Worm (Caenorhabditis elegans) whole organism, mixed stage, embryonic: ENCODE results near the gene VY10G11R.1.

Source experiments
- M03D4.4 ChIP-seq: sonication (generic microtip); optimal IDR thresholded peaks from 2 replicates; lab custom pipeline; 2017; ENCODE audit warnings: mild to moderate bottlenecking, missing genetic modification characterization, missing compliant biosample characterization
- bed-3 ChIP-seq: fragments of 200-800 bp; sonication (Bioruptor generic); optimal IDR thresholded peaks from 3 replicates; lab custom pipeline; 2018; ENCODE audit warnings: mild to moderate bottlenecking, missing genetic modification characterization, moderate library complexity, missing compliant biosample characterization
- blmp-1 ChIP-seq: fragments of 150-350 bp; optimal IDR thresholded peaks from 2 replicates; lab custom pipeline; 2014; ENCODE audit warnings: missing biosample characterization, missing genetic modification characterization
- ceh-39 ChIP-seq: fragments of 150-350 bp; optimal IDR thresholded peaks from 2 replicates; lab custom pipeline; 2014; ENCODE audit warnings: missing biosample characterization, missing genetic modification characterization
- ceh-43 ChIP-seq: fragments of 200-800 bp; sonication (Bioruptor generic); optimal IDR thresholded peaks from 2 replicates; lab custom pipeline; 2018; ENCODE audit warnings: mild to moderate bottlenecking, missing genetic modification characterization, moderate library complexity, missing compliant biosample characterization
- ceh-83 ChIP-seq: fragments of 200-800 bp; sonication (Bioruptor generic); optimal IDR thresholded peaks from 2 replicates; lab custom pipeline; 2018; ENCODE audit warnings: mild to moderate bottlenecking, missing genetic modification characterization, missing compliant biosample characterization
- ces-1 ChIP-seq: fragments of 150-350 bp; optimal IDR thresholded peaks from 2 replicates; lab custom pipeline; 2014; ENCODE audit warnings: missing biosample characterization, missing genetic modification reagents, missing genetic modification characterization
- cnd-1 ChIP-seq: fragments of 200-800 bp; sonication (Bioruptor generic); optimal IDR thresholded peaks from 2 replicates; lab custom pipeline; 2018; ENCODE audit warnings: mild to moderate bottlenecking, missing genetic modification characterization, missing compliant biosample characterization
- drap-1 ChIP-seq: fragments of 200-800 bp; sonication (Bioruptor generic); optimal IDR thresholded peaks from 3 replicates; lab custom pipeline; 2018; ENCODE audit warnings: mild to moderate bottlenecking, missing genetic modification characterization, missing compliant biosample characterization
- elt-1 ChIP-seq: sonication (generic microtip); optimal IDR thresholded peaks from 2 replicates; lab custom pipeline; 2017; ENCODE audit warnings: missing genetic modification characterization, mild to moderate bottlenecking, missing compliant biosample characterization, antibody characterized with exemption, moderate library complexity, borderline replicate concordance; ENCODE audit not compliant: insufficient read depth
- elt-3 ChIP-seq: fragments of 150-350 bp; optimal IDR thresholded peaks from 2 replicates; lab custom pipeline; 2014; ENCODE audit warnings: missing biosample characterization, missing genetic modification characterization
- flh-1 ChIP-seq: fragments of 200-800 bp; sonication (Bioruptor generic); optimal IDR thresholded peaks from 2 replicates; lab custom pipeline; 2018; ENCODE audit warnings: mild to moderate bottlenecking, missing genetic modification characterization, moderate library complexity, missing compliant biosample characterization
- ham-2 ChIP-seq: fragments of 200-800 bp; sonication (Bioruptor generic); optimal IDR thresholded peaks from 2 replicates; lab custom pipeline; 2018; ENCODE audit warnings: mild to moderate bottlenecking, missing genetic modification characterization, missing compliant biosample characterization
- hlh-1 ChIP-seq: fragments of 150-350 bp; optimal IDR thresholded peaks from 2 replicates; lab custom pipeline; 2014; ENCODE audit warnings: missing biosample characterization, missing genetic modification reagents, missing genetic modification characterization
- lin-13 ChIP-seq: fragments of 150-350 bp; optimal IDR thresholded peaks from 2 replicates; lab custom pipeline; 2014; ENCODE audit warnings: missing biosample characterization, missing genetic modification characterization
- lin-32 ChIP-seq: fragments of 200-800 bp; sonication (Bioruptor generic); optimal IDR thresholded peaks from 2 replicates; lab custom pipeline; 2018; ENCODE audit warnings: mild to moderate bottlenecking, missing genetic modification characterization, missing compliant biosample characterization
- lsy-2 ChIP-seq: fragments of 150-350 bp; optimal IDR thresholded peaks from 2 replicates; lab custom pipeline; 2014; ENCODE audit warnings: missing biosample characterization, missing genetic modification characterization
- mab-5 ChIP-seq: fragments of 150-350 bp; optimal IDR thresholded peaks from 2 replicates; lab custom pipeline; 2014; ENCODE audit warnings: missing biosample characterization, missing genetic modification characterization
- mep-1 ChIP-seq: fragments of 150-350 bp; optimal IDR thresholded peaks from 2 replicates; lab custom pipeline; 2017; ENCODE audit warnings: missing biosample characterization, missing genetic modification reagents, missing genetic modification characterization, inconsistent platforms
- mls-2 ChIP-seq: sonication (generic microtip); optimal IDR thresholded peaks from 2 replicates; lab custom pipeline; 2016; ENCODE audit warnings: mild to moderate bottlenecking, missing genetic modification characterization, moderate library complexity, missing compliant biosample characterization
- nhr-12 ChIP-seq: fragments of 150-350 bp; optimal IDR thresholded peaks from 2 replicates; lab custom pipeline; 2014; ENCODE audit warnings: missing biosample characterization, missing genetic modification characterization
- nhr-2 ChIP-seq: fragments of 150-350 bp; optimal IDR thresholded peaks from 2 replicates; lab custom pipeline; 2014; ENCODE audit warnings: missing biosample characterization, missing genetic modification characterization
- nhr-237 ChIP-seq: fragments of 150-350 bp; optimal IDR thresholded peaks from 2 replicates; lab custom pipeline; 2014; ENCODE audit warnings: missing biosample characterization, missing genetic modification characterization
- nhr-28 ChIP-seq: fragments of 150-350 bp; optimal IDR thresholded peaks from 2 replicates; lab custom pipeline; 2014; ENCODE audit warnings: missing biosample characterization, missing genetic modification characterization
- nhr-76 ChIP-seq: sonication (generic microtip); optimal IDR thresholded peaks from 2 replicates; lab custom pipeline; 2017; ENCODE audit warnings: missing biosample characterization, missing genetic modification characterization
- pha-4 ChIP-seq: fragments of 150-350 bp; optimal IDR thresholded peaks from 2 replicates; lab custom pipeline; 2018; ENCODE audit warnings: missing biosample characterization, missing genetic modification reagents, missing genetic modification characterization
- sem-2 ChIP-seq: fragments of 200-800 bp; sonication (Bioruptor generic); optimal IDR thresholded peaks from 2 replicates; lab custom pipeline; 2018; ENCODE audit warnings: mild to moderate bottlenecking, missing genetic modification characterization, missing compliant biosample characterization
- snpc-4 ChIP-seq: fragments of 150-350 bp; optimal IDR thresholded peaks from 2 replicates; lab custom pipeline; 2014; ENCODE audit warnings: missing biosample characterization, missing genetic modification characterization
- sptf-1 ChIP-seq: sonication (generic microtip); optimal IDR thresholded peaks from 2 replicates; lab custom pipeline; 2017; ENCODE audit warnings: mild to moderate bottlenecking, missing genetic modification characterization, moderate library complexity, missing compliant biosample characterization
- tbx-8 ChIP-seq: fragments of 200-800 bp; sonication (Bioruptor generic); optimal IDR thresholded peaks from 2 replicates; lab custom pipeline; 2018; ENCODE audit warnings: mild to moderate bottlenecking, missing genetic modification characterization, moderate library complexity, missing compliant biosample characterization
- unc-120 ChIP-seq: sonication (generic microtip); optimal IDR thresholded peaks from 2 replicates; lab custom pipeline; 2017; ENCODE audit warnings: missing genetic modification characterization, missing compliant biosample characterization; ENCODE audit not compliant: poor library complexity, severe bottlenecking
- unc-39 ChIP-seq: fragments of 150-350 bp; optimal IDR thresholded peaks from 2 replicates; lab custom pipeline; 2014; ENCODE audit warnings: missing biosample characterization, missing genetic modification characterization
- unc-62 ChIP-seq: fragments of 150-350 bp; optimal IDR thresholded peaks from 2 replicates; lab custom pipeline; 2014; ENCODE audit warnings: missing biosample characterization, missing genetic modification reagents, missing genetic modification characterization
- zip-8 ChIP-seq: fragments of 150-350 bp; optimal IDR thresholded peaks from 2 replicates; lab custom pipeline; 2014; ENCODE audit warnings: missing biosample characterization, missing genetic modification characterization
- ztf-11 ChIP-seq: fragments of 150-350 bp; optimal IDR thresholded peaks from 2 replicates; lab custom pipeline; 2014; ENCODE audit warnings: missing biosample characterization, missing genetic modification characterization

VY10G11R.1 gene

ce11 chrIV:16492327-16492726 is 21.5 kb upstream of the VY10G11R.1 start:
- TF ChIP-seq ceh-39 (tag; lab: Kevin White, UChicago) (no peak), ham-2 (GFP tag; lab: Kevin White, UChicago) (peak; percentile 92), bed-3 (GFP tag; lab: Kevin White, UChicago) (no peak), flh-1 (GFP tag; lab: Kevin White, UChicago) (no peak), ztf-11 (tag; lab: Kevin White, UChicago) (peak; percentile 86), unc-120 (peak; percentile 86), ces-1 (GFP tag; lab: Kevin White, UChicago) (peak; percentile 38), hlh-1 (tag; lab: Kevin White, UChicago) (peak; percentile 1), blmp-1 (tag; lab: Kevin White, UChicago) (no peak), elt-1 (tag; lab: Kevin White, UChicago) (no peak), unc-62 (GFP tag; lab: Kevin White, UChicago) (peak; percentile 83), ceh-83 (GFP tag; lab: Kevin White, UChicago) (peak; percentile 24), sptf-1 (tag; lab: Kevin White, UChicago) (peak; percentile 46), lsy-2 (peak; percentile 68), unc-39 (tag; lab: Kevin White, UChicago) (peak; percentile 36), lin-13 (tag; lab: Kevin White, UChicago) (no peak), pha-4 (tag; lab: Kevin White, UChicago) (peak; percentile 82), cnd-1 (tag; lab: Kevin White, UChicago) (peak; percentile 26), M03D4.4 (peak; percentile 47), mls-2 (tag; lab: Kevin White, UChicago) (peak; percentile 50), mep-1 (tag; lab: Kevin White, UChicago) (peak; percentile 77), drap-1 (peak; percentile 52)
- TF ChIP-seq, all 35 proteins: peak for 16

ce11 chrIV:16491411-16492036 is 20.7 kb upstream of the VY10G11R.1 start:
- TF ChIP-seq ceh-43 (GFP tag; lab: Kevin White, UChicago) (no peak), mep-1 (tag; lab: Kevin White, UChicago) (peak; percentile 60), elt-3 (tag; lab: Kevin White, UChicago) (no peak), nhr-237 (tag; lab: Kevin White, UChicago) (peak; percentile 71), unc-62 (GFP tag; lab: Kevin White, UChicago) (peak; percentile 19), lsy-2 (peak; percentile 53), ham-2 (GFP tag; lab: Kevin White, UChicago) (no peak), unc-120 (peak; percentile 25), flh-1 (GFP tag; lab: Kevin White, UChicago) (no peak), ceh-39 (tag; lab: Kevin White, UChicago) (peak; percentile 38), ces-1 (GFP tag; lab: Kevin White, UChicago) (peak; percentile 60), unc-39 (tag; lab: Kevin White, UChicago) (no peak), M03D4.4 (peak; percentile 77), drap-1 (peak; percentile 44), pha-4 (tag; lab: Kevin White, UChicago) (peak; percentile 85), zip-8 (tag; lab: Kevin White, UChicago) (no peak), lin-13 (tag; lab: Kevin White, UChicago) (peak; percentile 23), nhr-12 (peak; percentile 94), nhr-76 (no peak), snpc-4 (tag; lab: Kevin White, UChicago) (no peak), tbx-8 (GFP tag; lab: Kevin White, UChicago) (no peak), sptf-1 (tag; lab: Kevin White, UChicago) (peak; percentile 84), sem-2 (GFP tag; lab: Kevin White, UChicago) (peak; percentile 18), mls-2 (tag; lab: Kevin White, UChicago) (peak; percentile 49), mab-5 (tag; lab: Kevin White, UChicago) (no peak), blmp-1 (tag; lab: Kevin White, UChicago) (no peak), nhr-2 (peak; percentile 35), elt-1 (tag; lab: Kevin White, UChicago) (no peak), hlh-1 (tag; lab: Kevin White, UChicago) (peak; percentile 44), lin-32 (GFP tag; lab: Kevin White, UChicago) (no peak), cnd-1 (tag; lab: Kevin White, UChicago) (peak; percentile 68), ztf-11 (tag; lab: Kevin White, UChicago) (peak; percentile 82), bed-3 (GFP tag; lab: Kevin White, UChicago) (no peak), nhr-28 (tag; lab: Kevin White, UChicago) (no peak), ceh-83 (GFP tag; lab: Kevin White, UChicago) (peak; percentile 38)
